Worm (Caenorhabditis elegans) whole organism, L4 larva: Measurements from ENCODE around the gene pafo-1.

Experiments
- D1046.2 ChIP-seq: fragments of 200-800 bp; sonication (Bioruptor generic); IDR thresholded peaks from 2 replicates; pipeline ENCODE4 v1.3.6; 2022; ENCODE audit warnings: missing genetic modification characterization, missing compliant biosample characterization
- Y105C5A.15 ChIP-seq: fragments of 200-800 bp; sonication (Bioruptor generic); IDR thresholded peaks from 2 replicates; pipeline ENCODE4 v1.3.6; 2022; ENCODE audit warnings: missing genetic modification characterization, missing compliant biosample characterization
- ZK337.2 ChIP-seq: fragments of 200-800 bp; sonication (Bioruptor generic); IDR thresholded peaks from 2 replicates; pipeline ENCODE4 v1.3.6; 2022; ENCODE audit warnings: missing genetic modification reagents, missing genetic modification characterization, missing compliant biosample characterization
- ama-1 ChIP-seq: fragments of 150-350 bp; optimal IDR thresholded peaks from 2 replicates; lab custom pipeline; 2014; ENCODE audit warnings: inconsistent platforms, mixed read lengths
- arid-1 ChIP-seq: fragments of 200-800 bp; sonication (Bioruptor generic); conservative IDR thresholded peaks from 2 replicates; pipeline ENCODE4 v1.3.6; 2022; ENCODE audit warnings: missing genetic modification reagents, missing genetic modification characterization, missing compliant biosample characterization
- attf-4 ChIP-seq: sonication (generic microtip); optimal IDR thresholded peaks from 3 replicates; lab custom pipeline; 2017; ENCODE audit warnings: missing biosample characterization, missing genetic modification characterization
- ceh-62 ChIP-seq: sonication (generic microtip); optimal IDR thresholded peaks from 2 replicates; lab custom pipeline; 2017; ENCODE audit warnings: missing biosample characterization, missing genetic modification characterization
- daf-12 ChIP-seq: fragments of 150-350 bp; optimal IDR thresholded peaks from 2 replicates; lab custom pipeline; 2014; ENCODE audit warnings: missing biosample characterization, missing genetic modification reagents, missing genetic modification characterization
- daf-19 ChIP-seq: fragments of 200-800 bp; sonication (Bioruptor generic); conservative IDR thresholded peaks from 2 replicates; pipeline ENCODE4 v1.3.6; 2022; ENCODE audit warnings: missing genetic modification characterization, missing compliant biosample characterization
- dmd-9 ChIP-seq: fragments of 200-800 bp; sonication (Bioruptor generic); IDR thresholded peaks from 2 replicates; pipeline ENCODE4 v1.3.6; 2022; ENCODE audit warnings: missing genetic modification reagents, missing genetic modification characterization, missing compliant biosample characterization
- dpl-1 ChIP-seq: fragments of 150-350 bp; optimal IDR thresholded peaks from 2 replicates; lab custom pipeline; 2014; ENCODE audit warnings: missing biosample characterization, missing genetic modification reagents, missing genetic modification characterization
- duxl-1 ChIP-seq: sonication (generic microtip); optimal IDR thresholded peaks from 2 replicates; lab custom pipeline; 2016; ENCODE audit warnings: mild to moderate bottlenecking, missing genetic modification characterization, moderate library complexity, missing compliant biosample characterization; ENCODE audit not compliant: poor library complexity
- egl-43 ChIP-seq: fragments of 200-800 bp; sonication (Bioruptor generic); IDR thresholded peaks from 2 replicates; pipeline ENCODE4 v1.3.6; 2022; ENCODE audit warnings: missing genetic modification reagents, missing genetic modification characterization, missing compliant biosample characterization
- fkh-10 ChIP-seq: fragments of 150-350 bp; optimal IDR thresholded peaks from 2 replicates; lab custom pipeline; 2014; ENCODE audit warnings: missing biosample characterization, missing genetic modification reagents, missing genetic modification characterization
- hlh-11 ChIP-seq: fragments of 200-800 bp; sonication (Bioruptor generic); optimal IDR thresholded peaks from 2 replicates; lab custom pipeline; 2018; ENCODE audit warnings: mild to moderate bottlenecking, missing genetic modification characterization, missing compliant biosample characterization
- hlh-30 ChIP-seq: sonication (generic microtip); optimal IDR thresholded peaks from 2 replicates; lab custom pipeline; 2017; ENCODE audit warnings: antibody characterized with exemption, mild to moderate bottlenecking, missing genetic modification characterization, missing compliant biosample characterization; ENCODE audit not compliant: insufficient read depth
- hmg-1.1 ChIP-seq: fragments of 200-800 bp; sonication (Bioruptor generic); IDR thresholded peaks from 2 replicates; pipeline ENCODE4 v1.3.6; 2022; ENCODE audit warnings: missing genetic modification reagents, missing genetic modification characterization, missing compliant biosample characterization
- lin-1 ChIP-seq: fragments of 200-800 bp; sonication (Bioruptor generic); IDR thresholded peaks from 2 replicates; pipeline ENCODE4 v1.3.6; 2022; ENCODE audit warnings: missing genetic modification reagents, missing genetic modification characterization, missing compliant biosample characterization
- lin-13 ChIP-seq: fragments of 150-350 bp; optimal IDR thresholded peaks from 2 replicates; lab custom pipeline; 2014; ENCODE audit warnings: missing biosample characterization, missing genetic modification reagents, missing genetic modification characterization
- lin-29 ChIP-seq: fragments of 200-800 bp; sonication (Bioruptor generic); IDR thresholded peaks from 2 replicates; pipeline ENCODE4 v1.3.6; 2022; ENCODE audit warnings: missing genetic modification reagents, missing genetic modification characterization, missing compliant biosample characterization
- lin-38 ChIP-seq: fragments of 200-800 bp; sonication (Bioruptor generic); IDR thresholded peaks from 2 replicates; pipeline ENCODE4 v1.3.6; 2022; ENCODE audit warnings: missing genetic modification reagents, missing genetic modification characterization, missing compliant biosample characterization
- lin-39 ChIP-seq: fragments of 150-350 bp; optimal IDR thresholded peaks from 2 replicates; lab custom pipeline; 2014; ENCODE audit warnings: missing biosample characterization, missing genetic modification reagents, missing genetic modification characterization
- lir-3 ChIP-seq: sonication (generic microtip); optimal IDR thresholded peaks from 2 replicates; lab custom pipeline; 2016; ENCODE audit warnings: mild to moderate bottlenecking, missing genetic modification characterization, missing compliant biosample characterization
- mdt-29 ChIP-seq: fragments of 200-800 bp; sonication (Bioruptor generic); IDR thresholded peaks from 2 replicates; pipeline ENCODE4 v1.3.6; 2022; ENCODE audit warnings: missing genetic modification reagents, missing genetic modification characterization, missing compliant biosample characterization
- mes-2 ChIP-seq: sonication (generic microtip); optimal IDR thresholded peaks from 2 replicates; lab custom pipeline; 2016; ENCODE audit warnings: missing genotype, mild to moderate bottlenecking, missing genetic modification characterization, missing compliant biosample characterization; ENCODE audit not compliant: poor library complexity, severe bottlenecking
- mxl-3 ChIP-seq: fragments of 200-800 bp; sonication (Bioruptor generic); optimal IDR thresholded peaks from 2 replicates; lab custom pipeline; 2018; ENCODE audit warnings: mild to moderate bottlenecking, missing genetic modification characterization, missing compliant biosample characterization
- nhr-10 ChIP-seq: fragments of 150-350 bp; optimal IDR thresholded peaks from 2 replicates; lab custom pipeline; 2014; ENCODE audit warnings: missing biosample characterization, missing genetic modification characterization
- nhr-111 ChIP-seq: fragments of 200-800 bp; sonication (Bioruptor generic); optimal IDR thresholded peaks from 2 replicates; lab custom pipeline; 2018; ENCODE audit warnings: mild to moderate bottlenecking, missing genetic modification characterization, missing compliant biosample characterization
- nhr-77 ChIP-seq: fragments of 150-350 bp; optimal IDR thresholded peaks from 2 replicates; lab custom pipeline; 2014; ENCODE audit warnings: missing biosample characterization, missing genetic modification characterization
- pqm-1 ChIP-seq: sonication (generic microtip); optimal IDR thresholded peaks from 2 replicates; lab custom pipeline; 2017; ENCODE audit warnings: missing biosample characterization, missing genetic modification characterization
- rbr-2 ChIP-seq: sonication (generic microtip); optimal IDR thresholded peaks from 2 replicates; lab custom pipeline; 2016; ENCODE audit warnings: missing genotype, missing genetic modification characterization, missing compliant biosample characterization
- sdz-12 ChIP-seq: fragments of 200-800 bp; sonication (Bioruptor generic); optimal IDR thresholded peaks from 2 replicates; lab custom pipeline; 2018; ENCODE audit warnings: mild to moderate bottlenecking, missing genetic modification characterization, missing compliant biosample characterization
- set-16 ChIP-seq: fragments of 200-800 bp; sonication (Bioruptor generic); IDR thresholded peaks from 2 replicates; pipeline ENCODE4 v1.3.6; 2022; ENCODE audit warnings: missing genetic modification reagents, missing genetic modification characterization, missing compliant biosample characterization
- snpc-4 ChIP-seq: fragments of 150-350 bp; optimal IDR thresholded peaks from 2 replicates; lab custom pipeline; 2014; ENCODE audit warnings: missing biosample characterization, missing genetic modification characterization
- spr-3 ChIP-seq: fragments of 200-800 bp; sonication (Bioruptor generic); optimal IDR thresholded peaks from 2 replicates; lab custom pipeline; 2018; ENCODE audit warnings: mild to moderate bottlenecking, missing genetic modification characterization, missing compliant biosample characterization
- tag-97 ChIP-seq: fragments of 200-800 bp; sonication (Bioruptor generic); IDR thresholded peaks from 2 replicates; pipeline ENCODE4 v1.3.6; 2022; ENCODE audit warnings: missing genetic modification characterization, missing compliant biosample characterization
- unc-62 ChIP-seq, 3 experiments: fragments of 150-350 bp in 1 of 3; sonication (generic microtip); optimal IDR thresholded peaks in 2 of 3; peaks in 1 of 3; 1 replicate in 1 of 3; 2 replicates in 2 of 3; lab custom pipeline; 2014 to 2017; ENCODE audit warnings: missing biosample characterization in 3 of 3, missing genetic modification characterization in 3 of 3, missing genetic modification reagents in 3 of 3, missing genotype in 1 of 3
- zfp-3 ChIP-seq: fragments of 200-800 bp; sonication (Bioruptor generic); conservative IDR thresholded peaks from 2 replicates; pipeline ENCODE4 v1.3.6; 2022; ENCODE audit warnings: missing genetic modification reagents, missing genetic modification characterization, missing compliant biosample characterization
- ztf-7 ChIP-seq: fragments of 150-350 bp; optimal IDR thresholded peaks from 2 replicates; lab custom pipeline; 2014; ENCODE audit warnings: missing biosample characterization, missing genetic modification characterization

pafo-1 gene

ce11 chrV:11525338-11525737 is 3.8 kb downstream of the pafo-1 start:
- TF ChIP-seq daf-19 (no peak), dmd-9 (GFP tag; lab: Robert Waterston, UW) (no peak), set-16 (GFP tag; lab: Robert Waterston, UW) (peak; percentile 38), mxl-3 (GFP tag; lab: Kevin White, UChicago) (peak; percentile 42), egl-43 (0 out of 2 replicates have a peak, but pooled peaks have one; percentile 39), D1046.2 (GFP tag; lab: Robert Waterston, UW) (0 out of 2 replicates have a peak, but pooled peaks have one; percentile 32), hmg-1.1 (GFP tag; lab: Robert Waterston, UW) (0 out of 2 replicates have a peak, but pooled peaks have one; percentile 32), pqm-1 (tag; lab: Kevin White, UChicago) (no peak), dpl-1 (no peak)

ce11 chrV:11526927-11527491 is 5.5 kb downstream of the pafo-1 start:
- TF ChIP-seq sdz-12 (no peak), unc-62 (GFP tag; optimal IDR thresholded peaks at IDR 0.05 in 1 of 2; lab: Kevin White, UChicago) (peak in 1 of 2 experiments; percentile 91), unc-62 (tag; optimal IDR thresholded peaks at IDR 0.05; lab: Kevin White, UChicago) (no peak)

ce11 chrV:11527531-11527930 is 6.0 kb downstream of the pafo-1 start, which contains the start of gene ccch-1:
Gene ccch-1 (plus strand): TSS chrV:11527831.
- TF ChIP-seq snpc-4 (tag; lab: Kevin White, UChicago) (no peak), nhr-111 (no peak), lin-13 (GFP tag; lab: Kevin White, UChicago) (no peak), D1046.2 (GFP tag; lab: Robert Waterston, UW) (no peak), lin-29 (no peak), hlh-11 (tag; lab: Kevin White, UChicago) (no peak), tag-97 (no peak), lir-3 (tag; lab: Kevin White, UChicago) (no peak), lin-38 (GFP tag; lab: Robert Waterston, UW) (no peak), attf-4 (tag; lab: Kevin White, UChicago) (no peak), zfp-3 (GFP tag; lab: Robert Waterston, UW) (no peak), mes-2 (no peak), hmg-1.1 (GFP tag; lab: Robert Waterston, UW) (no peak), fkh-10 (GFP tag; lab: Kevin White, UChicago) (no peak), ztf-7 (no peak), arid-1 (GFP tag; lab: Robert Waterston, UW) (no peak), lin-39 (tag; lab: Kevin White, UChicago) (no peak), pqm-1 (tag; lab: Kevin White, UChicago) (no peak), spr-3 (GFP tag; lab: Kevin White, UChicago) (no peak), Y105C5A.15 (GFP tag; lab: Robert Waterston, UW) (no peak)

- TF ChIP-seq rbr-2 (tag; lab: Kevin White, UChicago) (no peak), lin-1 (GFP tag; lab: Robert Waterston, UW) (no peak), lin-29 (no peak), duxl-1 (tag; lab: Kevin White, UChicago) (no peak), nhr-10 (no peak), ama-1 (lab: Kevin White, UChicago) (no peak), ceh-62 (no peak), unc-62 (GFP tag; optimal IDR thresholded peaks at IDR 0.05 in 1 of 2; lab: Kevin White, UChicago) (peak in 1 of 2 experiments; percentile 91), unc-62 (tag; optimal IDR thresholded peaks at IDR 0.05; lab: Kevin White, UChicago) (no peak), hlh-30 (tag; lab: Kevin White, UChicago) (peak; percentile 50), mdt-29 (GFP tag; lab: Robert Waterston, UW) (no peak), ZK337.2 (no peak), daf-12 (tag; lab: Kevin White, UChicago) (no peak), nhr-77 (tag; lab: Kevin White, UChicago) (no peak)
- TF ChIP-seq, all 104 proteins: peak for 2
Measured at ce11 chrV:11528633-11529327, 7.3 kb downstream of the pafo-1 start.
